Fruit fly (Drosophila melanogaster) S2 (cell line): ENCODE results near the gene Adi1.

ENCODE experiments used
- CG8478 ChIP-seq: fragments of >200 bp; optimal IDR thresholded peaks from 2 replicates; lab custom pipeline; 2018
- CTCF ChIP-seq, 2 experiments: fragments of >200 bp; optimal IDR thresholded peaks; 2 replicates each; lab custom pipeline; 2018

The Adi1 gene

DNA sequence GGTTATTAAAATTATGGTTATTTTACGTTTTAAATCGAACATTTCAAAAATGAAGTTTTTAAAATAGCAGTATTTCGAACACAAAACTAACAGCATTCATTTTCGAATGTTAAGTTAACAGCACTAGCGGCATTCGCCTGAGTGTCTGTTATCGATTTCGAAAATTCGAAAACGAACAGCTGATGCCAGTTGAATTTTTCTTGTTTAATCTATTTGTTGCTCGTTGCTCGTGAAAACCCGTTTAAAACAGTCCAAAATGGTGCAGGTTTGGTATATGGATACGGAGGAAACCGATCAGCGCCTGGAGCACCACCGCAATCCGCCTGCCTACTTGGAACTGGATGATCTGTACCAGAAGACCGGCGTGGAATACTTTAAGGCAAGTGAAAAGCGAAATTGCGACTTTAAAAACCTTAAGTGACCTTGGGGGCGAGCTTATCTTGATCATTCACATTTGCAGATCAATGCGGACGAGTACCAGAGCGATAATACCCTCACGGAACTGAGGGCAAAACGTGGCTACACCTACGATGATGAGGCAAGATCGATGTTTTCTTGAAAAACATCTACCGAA lies at the start of gene Adi1:
TSS of gene Adi1 (plus strand) at position 187 of the 574 bp plus-strand sequence.
- TF ChIP-seq CTCF (optimal IDR thresholded peaks at IDR 0.05; lab: Kevin White, UChicago) = no peak
- TF ChIP-seq CG8478 (lab: Kevin White, UChicago) = no peak

DNA sequence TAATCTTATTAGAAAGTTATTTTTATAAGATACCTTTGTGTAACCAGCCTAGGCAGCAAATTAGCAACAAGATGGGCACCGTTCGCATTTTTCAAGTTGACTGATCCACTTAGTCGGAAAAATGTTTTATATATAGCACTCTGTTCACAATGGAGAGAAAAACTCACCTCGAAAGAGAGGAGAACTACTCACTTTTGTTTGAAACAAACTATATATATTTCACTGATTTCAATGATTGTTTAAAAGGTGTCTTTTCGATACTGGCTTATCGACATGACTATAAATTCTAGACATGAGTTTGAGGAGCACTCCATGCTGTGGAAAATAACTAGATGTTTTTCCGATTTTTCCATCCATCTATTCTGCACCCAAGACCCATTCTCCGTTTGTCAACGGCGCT lies 39.7 kb upstream of the Adi1 start, which contains the start of gene CG42521:
TSS of gene CG42521 (minus strand) at position 101 of the 400 bp plus-strand sequence.
- TF ChIP-seq CTCF (optimal IDR thresholded peaks at IDR 0.05; lab: Kevin White, UChicago) = no peak

DNA sequence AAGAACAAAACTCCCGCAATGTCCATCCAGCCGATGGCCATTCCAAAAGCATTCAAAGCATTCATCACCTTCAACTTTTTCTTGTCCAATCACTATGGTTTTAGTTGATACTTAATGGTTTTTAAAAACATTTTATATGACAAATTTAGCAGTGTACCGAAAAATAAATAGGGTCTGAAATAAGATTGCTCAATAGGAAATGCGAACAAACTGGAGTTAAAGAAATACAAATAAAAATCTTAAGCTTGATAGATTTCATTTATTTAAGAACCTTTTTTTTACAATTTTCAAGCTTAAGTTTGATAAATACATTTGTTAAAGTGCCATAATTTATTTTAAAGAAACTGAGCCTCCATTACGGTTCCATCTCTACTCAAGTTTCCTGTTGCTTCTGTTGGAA lies 37.7 kb upstream of the Adi1 start, which contains the start of gene CG43127:
TSS of gene CG43127 (minus strand) at position 101 of the 400 bp plus-strand sequence.
- TF ChIP-seq CG8478 (lab: Kevin White, UChicago) (no peak), CTCF (optimal IDR thresholded peaks at IDR 0.05; lab: Kevin White, UChicago) (no peak)

DNA sequence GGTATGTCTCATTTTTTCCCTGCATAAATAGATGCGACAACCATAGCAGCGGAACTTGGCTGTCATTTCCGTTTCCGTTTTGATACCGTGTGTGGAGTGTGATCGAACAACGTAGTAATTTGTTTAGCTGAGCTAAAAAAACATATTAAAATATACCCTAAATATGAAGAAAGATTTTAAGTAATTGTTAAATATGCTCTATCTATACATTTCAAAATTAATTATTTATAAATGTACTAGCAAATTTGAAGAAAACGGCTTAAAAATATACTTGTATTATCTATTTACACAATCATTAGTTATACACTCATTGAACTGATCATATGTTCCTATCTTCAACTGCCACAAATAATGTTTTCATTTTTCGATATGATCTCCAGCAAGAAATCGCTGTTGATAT lies 37.0 kb upstream of the Adi1 start, which contains the start of gene CG34238:
TSS of gene CG34238 (plus strand) at position 301 of the 400 bp plus-strand sequence.
- TF ChIP-seq CG8478 (lab: Kevin White, UChicago) = no peak
- no peak for TF ChIP-seq CTCF (optimal IDR thresholded peaks at IDR 0.05; lab: Kevin White, UChicago)

DNA sequence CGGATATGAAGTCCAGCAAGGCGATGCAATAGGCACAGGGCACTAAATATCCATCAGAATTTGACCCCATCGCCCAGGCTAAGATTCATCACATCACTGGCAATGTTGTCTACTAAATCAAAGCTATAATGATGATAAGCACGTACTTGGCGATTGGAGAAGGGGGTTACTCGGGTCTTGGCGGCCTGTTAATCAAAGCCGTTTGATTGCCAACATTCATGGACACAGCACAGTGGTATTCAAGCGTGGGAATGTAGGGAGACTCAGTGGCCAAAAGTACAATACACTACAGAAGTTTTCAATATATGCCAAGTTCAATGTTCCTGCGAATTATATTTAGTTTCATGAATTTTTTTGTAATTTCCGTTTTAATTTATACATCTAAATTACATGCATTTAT lies 34.8 kb upstream of the Adi1 start, which contains the start of gene CG14151:
TSS of gene CG14151 (minus strand) at position 101 of the 400 bp plus-strand sequence.
- no peak for TF ChIP-seq CG8478 (lab: Kevin White, UChicago)
- TF ChIP-seq CTCF (optimal IDR thresholded peaks at IDR 0.05; lab: Kevin White, UChicago) = no peak

DNA sequence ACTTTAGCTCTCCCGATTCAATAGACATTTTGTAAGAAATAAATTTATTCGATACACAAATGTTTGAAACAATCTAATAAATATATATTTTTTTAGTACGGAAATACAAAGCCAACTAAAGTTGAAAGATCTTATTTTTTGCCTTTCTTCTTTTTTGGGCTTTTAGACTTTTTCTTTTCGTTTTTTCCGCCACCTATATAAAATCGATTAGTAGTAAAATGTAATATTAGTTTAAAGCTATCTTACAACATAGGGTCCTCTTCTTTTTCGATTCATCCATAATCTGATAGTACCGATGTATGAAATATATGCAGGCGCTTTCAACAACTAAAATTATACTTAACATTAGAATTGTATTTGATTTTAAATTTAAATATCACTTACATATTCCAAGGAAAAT lies 33.2 kb upstream of the Adi1 start, which contains the start of gene CG42536:
TSS of gene CG42536 (minus strand) at position 101 of the 400 bp plus-strand sequence.
- TF ChIP-seq CG8478 (lab: Kevin White, UChicago) = no peak
- TF ChIP-seq CTCF (optimal IDR thresholded peaks at IDR 0.05; lab: Kevin White, UChicago) = no peak

DNA sequence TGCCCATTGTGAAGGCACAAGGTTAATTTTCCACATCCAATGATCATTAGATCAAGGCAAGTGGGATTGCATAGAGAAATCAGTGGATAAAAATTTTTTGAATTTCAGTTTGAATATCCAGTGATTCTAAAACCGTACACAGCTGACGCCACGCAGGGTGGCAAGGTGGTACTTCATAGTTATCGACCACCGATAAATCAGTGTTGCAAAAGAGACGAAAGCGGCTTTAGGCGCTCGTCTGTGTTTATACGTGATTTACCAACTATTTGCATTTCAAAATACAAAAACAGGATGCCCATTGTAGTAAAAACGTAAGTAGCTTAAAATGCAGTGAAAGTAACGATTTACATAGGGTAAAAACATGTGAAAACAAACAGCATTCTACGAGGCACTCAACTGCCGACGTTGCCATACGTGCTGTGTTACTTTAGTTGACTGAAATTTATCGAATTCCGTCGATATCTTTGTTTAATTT lies 32.3 kb upstream of the Adi1 start, which contains the start of the genes CG42535, CG34001 and hay:
TSS of gene CG42535 (minus strand) at position 51 of the 475 bp plus-strand sequence.
TSS of gene CG34001 (plus strand) at position 195 of the 475 bp plus-strand sequence.
TSS of gene hay (plus strand) at position 195 of the 475 bp plus-strand sequence.
- no peak for TF ChIP-seq CG8478 (lab: Kevin White, UChicago)
- peak; percentile 24 to 36 for TF ChIP-seq CTCF (optimal IDR thresholded peaks at IDR 0.05; lab: Kevin White, UChicago)

DNA sequence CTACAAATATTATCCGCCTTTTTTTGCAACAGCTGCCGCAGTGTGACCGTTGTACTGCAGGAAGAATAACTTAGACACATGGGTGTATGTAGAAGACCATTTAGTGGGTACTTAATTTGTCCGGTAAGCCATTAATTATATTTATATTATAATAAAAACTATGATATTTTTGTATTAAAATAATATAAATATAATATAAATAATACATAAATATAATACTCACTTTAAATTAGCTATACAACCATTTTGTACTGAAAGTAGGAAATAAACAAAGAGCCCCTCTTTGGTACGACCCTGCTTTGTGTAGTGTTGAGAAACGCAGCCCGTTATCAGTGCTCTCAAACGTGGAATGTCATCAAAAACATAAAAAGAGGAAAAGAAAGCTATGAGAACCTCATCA lies 25.4 kb upstream of the Adi1 start, which contains the start of gene Cnep1r2:
TSS of gene Cnep1r2 (plus strand) at position 328 of the 400 bp plus-strand sequence.
- no peak for TF ChIP-seq CTCF (optimal IDR thresholded peaks at IDR 0.05; lab: Kevin White, UChicago)
- TF ChIP-seq CG8478 (lab: Kevin White, UChicago) = no peak

DNA sequence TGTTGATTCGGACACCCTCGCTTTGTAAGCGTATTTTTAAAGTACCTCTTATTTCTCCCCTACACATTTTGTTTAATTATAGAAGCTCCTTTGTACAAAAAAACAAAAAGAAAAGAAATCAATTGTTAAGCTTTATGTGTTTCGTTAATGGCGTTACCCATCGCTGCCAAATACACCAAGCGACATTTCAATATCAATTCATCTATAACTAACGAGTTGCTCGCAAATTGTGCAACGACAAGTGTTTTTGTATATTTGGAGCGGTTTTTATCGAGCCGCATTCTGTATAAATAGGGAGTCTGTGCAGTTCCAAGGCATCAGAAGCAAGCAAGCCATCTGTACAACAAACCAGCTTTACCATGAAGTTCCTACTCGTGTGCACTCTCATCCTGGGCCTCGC lies 23.7 kb upstream of the Adi1 start, which contains the start of gene CG18628:
TSS of gene CG18628 (plus strand) at position 301 of the 400 bp plus-strand sequence.
- TF ChIP-seq CTCF (optimal IDR thresholded peaks at IDR 0.05; lab: Kevin White, UChicago) = no peak
- no peak for TF ChIP-seq CG8478 (lab: Kevin White, UChicago)

DNA sequence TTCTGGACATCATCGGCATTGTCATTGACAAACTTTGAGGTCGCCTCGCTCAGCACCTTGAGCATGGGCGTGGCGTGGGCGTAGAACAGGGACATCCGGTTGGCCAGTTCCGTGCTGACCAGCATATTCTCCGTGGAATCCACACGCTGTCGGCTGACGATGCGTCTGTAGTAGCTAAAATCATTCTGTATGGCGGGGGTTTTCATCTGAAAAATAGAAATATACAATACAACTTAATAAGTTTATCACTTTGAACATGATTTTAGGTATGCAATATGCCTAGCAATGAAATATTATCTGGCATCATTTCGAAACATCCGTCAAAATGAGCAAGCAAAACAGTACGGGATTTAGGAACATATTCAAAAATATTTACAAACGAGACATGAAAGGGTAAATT lies 21.6 kb upstream of the Adi1 start, which contains the start of gene CG14154:
TSS of gene CG14154 (plus strand) at position 301 of the 400 bp plus-strand sequence.
- TF ChIP-seq CG8478 (lab: Kevin White, UChicago) (no peak), CTCF (optimal IDR thresholded peaks at IDR 0.05; lab: Kevin White, UChicago) (no peak)

DNA sequence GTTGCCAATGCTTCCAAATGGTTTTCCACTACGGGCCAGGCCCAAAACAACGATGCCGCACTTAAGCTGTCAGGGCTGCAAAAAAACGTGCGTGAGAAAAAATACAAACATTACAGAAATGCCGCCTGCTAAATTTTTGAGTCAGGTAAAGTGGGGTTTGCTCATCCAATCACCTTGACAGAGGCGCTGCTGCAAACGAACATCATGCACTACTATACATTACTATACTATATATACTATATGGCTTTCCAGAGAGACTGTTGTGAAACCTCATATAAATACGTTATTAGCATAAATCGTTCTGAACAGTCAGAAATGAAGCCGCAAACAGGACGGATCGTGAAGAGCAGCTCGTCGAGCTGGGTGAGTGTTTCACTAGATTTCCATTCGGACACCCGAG lies 19.9 kb upstream of the Adi1 start, which contains the start of gene CG14153:
TSS of gene CG14153 (plus strand) at position 301 of the 400 bp plus-strand sequence.
- TF ChIP-seq CTCF (optimal IDR thresholded peaks at IDR 0.05; lab: Kevin White, UChicago) = no peak
- TF ChIP-seq CG8478 (lab: Kevin White, UChicago) = no peak

DNA sequence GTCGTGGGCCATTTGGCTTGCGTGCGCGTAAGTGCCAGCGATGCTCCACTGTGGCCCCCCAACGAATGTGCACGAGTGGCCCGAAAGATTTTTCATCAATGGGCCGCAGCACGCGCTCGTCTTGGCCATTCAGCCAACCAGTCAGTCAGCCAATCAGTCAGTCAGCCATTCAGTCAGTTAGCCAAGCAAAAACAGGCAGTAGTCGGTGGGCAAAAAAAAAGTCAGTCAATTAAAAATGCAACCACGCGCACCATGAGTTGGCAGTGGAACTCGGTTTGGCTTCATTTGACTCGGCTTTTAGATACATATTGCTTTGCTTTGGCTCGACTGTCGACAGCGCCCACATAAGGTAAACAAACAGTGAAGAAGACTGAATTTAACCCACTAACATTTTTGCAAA lies 17.2 kb upstream of the Adi1 start:
- TF ChIP-seq CTCF (optimal IDR thresholded peaks at IDR 0.05; lab: Kevin White, UChicago) = no peak
- no peak for TF ChIP-seq CG8478 (lab: Kevin White, UChicago)

DNA sequence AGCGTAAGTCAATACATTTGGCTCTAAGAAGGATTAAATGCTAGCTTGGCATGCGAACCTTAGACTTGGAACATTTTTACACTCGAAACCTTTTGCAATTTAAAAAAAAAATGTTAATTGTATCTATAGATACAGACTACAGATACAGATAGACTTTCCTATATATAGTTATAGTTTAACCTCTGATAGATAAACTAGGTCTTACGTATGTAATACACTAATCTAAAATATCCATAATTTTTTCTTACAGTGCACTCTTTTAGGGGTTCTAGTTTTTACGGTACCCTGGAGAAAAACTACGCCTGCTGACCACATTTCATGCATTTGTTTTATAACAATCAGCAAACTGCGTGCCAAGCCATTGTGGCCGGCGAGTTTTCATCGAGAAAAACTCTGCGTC lies 16.0 kb upstream of the Adi1 start:
- TF ChIP-seq CTCF (optimal IDR thresholded peaks at IDR 0.05; lab: Kevin White, UChicago) (no peak), CG8478 (lab: Kevin White, UChicago) (no peak)

DNA sequence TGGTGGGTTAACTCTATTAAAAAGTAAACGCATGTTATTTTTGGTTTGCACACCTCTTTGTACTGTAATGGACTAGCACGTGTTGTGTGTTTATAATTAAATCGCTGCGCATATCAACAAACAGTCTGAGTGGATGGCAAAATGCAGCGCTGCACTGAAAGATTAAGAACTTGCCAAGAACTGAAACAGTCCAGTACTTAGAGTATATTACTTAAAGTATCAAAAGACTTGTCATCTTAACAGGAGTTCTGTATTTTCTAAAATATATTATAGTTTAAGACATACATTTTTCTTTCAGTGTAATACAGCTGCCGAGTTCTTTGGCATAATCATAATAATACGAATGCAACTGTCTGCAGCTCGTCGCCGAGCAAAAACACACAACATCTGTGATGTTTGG lies 14.7 kb upstream of the Adi1 start:
- TF ChIP-seq CG8478 (lab: Kevin White, UChicago) (no peak), CTCF (optimal IDR thresholded peaks at IDR 0.05; lab: Kevin White, UChicago) (no peak)

DNA sequence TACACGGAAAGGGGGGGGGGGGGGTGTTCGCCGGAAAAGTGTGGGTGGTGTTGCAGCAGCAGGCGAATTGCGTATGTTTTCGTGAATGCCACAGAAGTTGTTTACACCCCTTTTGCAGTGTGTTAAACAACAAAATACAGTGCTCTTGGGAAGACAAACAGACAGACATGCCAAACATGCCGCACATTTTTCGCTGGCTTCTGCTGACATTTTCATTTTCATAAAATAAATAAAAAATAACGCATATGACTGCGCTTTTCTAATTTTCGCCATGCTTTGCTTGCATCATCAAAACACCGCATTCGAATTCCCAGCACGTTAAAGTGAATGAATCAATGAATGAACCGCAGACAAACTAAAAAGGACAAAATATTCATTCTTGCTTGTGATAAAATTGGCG lies 11.9 kb upstream of the Adi1 start:
- TF ChIP-seq CTCF (optimal IDR thresholded peaks at IDR 0.05; lab: Kevin White, UChicago) = no peak
- no peak for TF ChIP-seq CG8478 (lab: Kevin White, UChicago)
